Worm (Caenorhabditis elegans) whole organism, L4 larva: ENCODE data around the gene F22D3.4.

Experiments
- F10B5.3 ChIP-seq: sonication (generic microtip); optimal IDR thresholded peaks from 2 replicates; lab custom pipeline; 2016; ENCODE audit warnings: mild to moderate bottlenecking, missing genetic modification characterization, missing compliant biosample characterization
- F37D6.2 ChIP-seq: sonication (generic microtip); optimal IDR thresholded peaks from 2 replicates; lab custom pipeline; 2016; ENCODE audit warnings: mild to moderate bottlenecking, missing genetic modification characterization, missing compliant biosample characterization
- F49E8.2 ChIP-seq: sonication (generic microtip); optimal IDR thresholded peaks from 2 replicates; lab custom pipeline; 2016; ENCODE audit warnings: missing compliant biosample characterization, mild to moderate bottlenecking, missing genetic modification characterization, borderline replicate concordance
- T20F7.1 ChIP-seq: fragments of 200-800 bp; sonication (Bioruptor generic); optimal IDR thresholded peaks from 2 replicates; lab custom pipeline; 2018; ENCODE audit warnings: mild to moderate bottlenecking, missing genetic modification characterization, missing compliant biosample characterization
- Y105C5A.15 ChIP-seq: fragments of 200-800 bp; sonication (Bioruptor generic); IDR thresholded peaks from 2 replicates; pipeline ENCODE4 v1.3.6; 2022; ENCODE audit warnings: missing genetic modification characterization, missing compliant biosample characterization
- Y75B8A.6 ChIP-seq: fragments of 200-800 bp; sonication (Bioruptor generic); IDR thresholded peaks from 2 replicates; pipeline ENCODE4 v1.3.6; 2022; ENCODE audit warnings: missing genetic modification reagents, missing genetic modification characterization, missing compliant biosample characterization
- aha-1 ChIP-seq: fragments of 150-350 bp; peaks from one replicate; lab custom pipeline; 2014; ENCODE audit warnings: missing biosample characterization, missing genetic modification characterization
- aly-2 ChIP-seq: sonication (generic microtip); optimal IDR thresholded peaks from 2 replicates; lab custom pipeline; 2018; ENCODE audit warnings: missing biosample characterization, missing genetic modification characterization
- ama-1 ChIP-seq: fragments of 150-350 bp; optimal IDR thresholded peaks from 2 replicates; lab custom pipeline; 2014; ENCODE audit warnings: inconsistent platforms, mixed read lengths
- ceh-32 ChIP-seq: sonication (generic microtip); optimal IDR thresholded peaks from 2 replicates; lab custom pipeline; 2016; ENCODE audit warnings: mild to moderate bottlenecking, missing genetic modification characterization, missing compliant biosample characterization; ENCODE audit not compliant: poor library complexity
- daf-16 ChIP-seq, 3 experiments: sonication (generic microtip); optimal IDR thresholded peaks; 2 replicates each; lab custom pipeline; 2016 to 2017; ENCODE audit warnings: missing genetic modification characterization in 3 of 3, missing genetic modification reagents in 3 of 3, mild to moderate bottlenecking in 2 of 3, missing compliant biosample characterization in 2 of 3, missing biosample characterization in 1 of 3, moderate library complexity in 1 of 3
- daf-8 ChIP-seq: fragments of 200-800 bp; sonication (Bioruptor generic); IDR thresholded peaks from 2 replicates; pipeline ENCODE4 v1.3.6; 2022; ENCODE audit warnings: missing genetic modification characterization, missing compliant biosample characterization
- dmd-6 ChIP-seq: fragments of 200-800 bp; sonication (Bioruptor generic); IDR thresholded peaks from 2 replicates; pipeline ENCODE4 v1.3.6; 2022; ENCODE audit warnings: missing genetic modification reagents, missing genetic modification characterization, missing compliant biosample characterization
- dmd-9 ChIP-seq: fragments of 200-800 bp; sonication (Bioruptor generic); IDR thresholded peaks from 2 replicates; pipeline ENCODE4 v1.3.6; 2022; ENCODE audit warnings: missing genetic modification reagents, missing genetic modification characterization, missing compliant biosample characterization
- dve-1 ChIP-seq: sonication (generic microtip); optimal IDR thresholded peaks from 2 replicates; lab custom pipeline; 2017; ENCODE audit warnings: antibody characterized with exemption, mild to moderate bottlenecking, missing genetic modification characterization, missing compliant biosample characterization; ENCODE audit not compliant: insufficient read depth
- egl-43 ChIP-seq: fragments of 200-800 bp; sonication (Bioruptor generic); IDR thresholded peaks from 2 replicates; pipeline ENCODE4 v1.3.6; 2022; ENCODE audit warnings: missing genetic modification reagents, missing genetic modification characterization, missing compliant biosample characterization
- fkh-10 ChIP-seq: fragments of 150-350 bp; optimal IDR thresholded peaks from 2 replicates; lab custom pipeline; 2014; ENCODE audit warnings: missing biosample characterization, missing genetic modification reagents, missing genetic modification characterization
- hif-1 ChIP-seq, 2 experiments: sonication (generic microtip); optimal IDR thresholded peaks; 2 replicates each; lab custom pipeline; 2016 to 2017; ENCODE audit warnings: missing compliant biosample characterization in 2 of 2, missing genetic modification characterization in 2 of 2, missing genetic modification reagents in 2 of 2, missing genotype in 2 of 2, mild to moderate bottlenecking in 1 of 2
- hlh-11 ChIP-seq: fragments of 200-800 bp; sonication (Bioruptor generic); optimal IDR thresholded peaks from 2 replicates; lab custom pipeline; 2018; ENCODE audit warnings: mild to moderate bottlenecking, missing genetic modification characterization, missing compliant biosample characterization
- hmg-1.1 ChIP-seq: fragments of 200-800 bp; sonication (Bioruptor generic); IDR thresholded peaks from 2 replicates; pipeline ENCODE4 v1.3.6; 2022; ENCODE audit warnings: missing genetic modification reagents, missing genetic modification characterization, missing compliant biosample characterization
- jun-1 ChIP-seq: fragments of 150-350 bp; optimal IDR thresholded peaks from 2 replicates; lab custom pipeline; 2014; ENCODE audit warnings: missing biosample characterization, missing genetic modification reagents, missing genetic modification characterization
- lin-15B ChIP-seq: fragments of 150-350 bp; sonication (generic microtip); optimal IDR thresholded peaks from 3 replicates; lab custom pipeline; 2014; ENCODE audit warnings: missing biosample characterization, missing genetic modification characterization
- lin-29 ChIP-seq: fragments of 200-800 bp; sonication (Bioruptor generic); IDR thresholded peaks from 2 replicates; pipeline ENCODE4 v1.3.6; 2022; ENCODE audit warnings: missing genetic modification reagents, missing genetic modification characterization, missing compliant biosample characterization
- lsy-2 ChIP-seq, 2 experiments: fragments of 150-350 bp in 1 of 2; sonication (generic microtip) in 1 of 2; optimal IDR thresholded peaks; 2 replicates each; lab custom pipeline; 2014 to 2017; ENCODE audit warnings: missing biosample characterization in 2 of 2, missing genetic modification characterization in 2 of 2
- mdl-1 ChIP-seq, 2 experiments: fragments of 150-350 bp in 1 of 2; sonication (generic microtip) in 1 of 2; optimal IDR thresholded peaks; 2 replicates each; lab custom pipeline; 2014 to 2017; ENCODE audit warnings: missing biosample characterization in 2 of 2, missing genetic modification characterization in 2 of 2
- mdt-29 ChIP-seq: fragments of 200-800 bp; sonication (Bioruptor generic); IDR thresholded peaks from 2 replicates; pipeline ENCODE4 v1.3.6; 2022; ENCODE audit warnings: missing genetic modification reagents, missing genetic modification characterization, missing compliant biosample characterization
- mes-2 ChIP-seq: sonication (generic microtip); optimal IDR thresholded peaks from 2 replicates; lab custom pipeline; 2016; ENCODE audit warnings: missing genotype, mild to moderate bottlenecking, missing genetic modification characterization, missing compliant biosample characterization; ENCODE audit not compliant: poor library complexity, severe bottlenecking
- mxl-3 ChIP-seq: fragments of 200-800 bp; sonication (Bioruptor generic); optimal IDR thresholded peaks from 2 replicates; lab custom pipeline; 2018; ENCODE audit warnings: mild to moderate bottlenecking, missing genetic modification characterization, missing compliant biosample characterization
- nhr-11 ChIP-seq: fragments of 150-350 bp; optimal IDR thresholded peaks from 2 replicates; lab custom pipeline; 2014; ENCODE audit warnings: missing biosample characterization, missing genetic modification characterization
- nhr-25 ChIP-seq: sonication (generic microtip); optimal IDR thresholded peaks from 2 replicates; lab custom pipeline; 2017; ENCODE audit warnings: missing genetic modification characterization, mild to moderate bottlenecking, missing compliant biosample characterization, antibody characterized with exemption, moderate library complexity, borderline replicate concordance; ENCODE audit not compliant: insufficient read depth
- nhr-28 ChIP-seq: fragments of 150-350 bp; optimal IDR thresholded peaks from 2 replicates; lab custom pipeline; 2014; ENCODE audit warnings: missing biosample characterization, missing genetic modification characterization
- nhr-41 ChIP-seq: fragments of 200-800 bp; sonication (Bioruptor generic); IDR thresholded peaks from 2 replicates; pipeline ENCODE4 v1.3.6; 2022; ENCODE audit warnings: missing genetic modification reagents, missing genetic modification characterization, missing compliant biosample characterization
- nhr-42 ChIP-seq: fragments of 200-800 bp; sonication (Bioruptor generic); IDR thresholded peaks from 2 replicates; pipeline ENCODE4 v1.3.6; 2022; ENCODE audit warnings: missing genetic modification characterization, missing compliant biosample characterization
- php-3 ChIP-seq: fragments of 200-800 bp; sonication (Bioruptor generic); IDR thresholded peaks from 2 replicates; pipeline ENCODE4 v1.3.6; 2022; ENCODE audit warnings: missing genetic modification reagents, missing genetic modification characterization, missing compliant biosample characterization
- pqm-1 ChIP-seq: sonication (generic microtip); optimal IDR thresholded peaks from 2 replicates; lab custom pipeline; 2017; ENCODE audit warnings: missing biosample characterization, missing genetic modification characterization
- rbr-2 ChIP-seq: sonication (generic microtip); optimal IDR thresholded peaks from 2 replicates; lab custom pipeline; 2016; ENCODE audit warnings: missing genotype, missing genetic modification characterization, missing compliant biosample characterization
- saeg-2 ChIP-seq: fragments of 200-800 bp; sonication (Bioruptor generic); IDR thresholded peaks from 2 replicates; pipeline ENCODE4 v1.3.6; 2022; ENCODE audit warnings: missing genetic modification reagents, missing genetic modification characterization, missing compliant biosample characterization
- sdz-12 ChIP-seq: fragments of 200-800 bp; sonication (Bioruptor generic); optimal IDR thresholded peaks from 2 replicates; lab custom pipeline; 2018; ENCODE audit warnings: mild to moderate bottlenecking, missing genetic modification characterization, missing compliant biosample characterization
- skn-1 ChIP-seq: fragments of 150-350 bp; optimal IDR thresholded peaks from 2 replicates; lab custom pipeline; 2014; ENCODE audit warnings: missing biosample characterization, missing genetic modification characterization
- spr-3 ChIP-seq: fragments of 200-800 bp; sonication (Bioruptor generic); optimal IDR thresholded peaks from 2 replicates; lab custom pipeline; 2018; ENCODE audit warnings: mild to moderate bottlenecking, missing genetic modification characterization, missing compliant biosample characterization
- tra-1 ChIP-seq: fragments of 200-800 bp; sonication (Bioruptor generic); IDR thresholded peaks from 2 replicates; pipeline ENCODE4 v1.3.6; 2022; ENCODE audit warnings: missing genetic modification reagents, missing genetic modification characterization, missing compliant biosample characterization
- vab-7 ChIP-seq: fragments of 200-800 bp; sonication (Bioruptor generic); IDR thresholded peaks from 2 replicates; pipeline ENCODE4 v1.3.6; 2022; ENCODE audit warnings: missing genetic modification reagents, missing genetic modification characterization, missing compliant biosample characterization
- zip-11 ChIP-seq: fragments of 200-800 bp; sonication (Bioruptor generic); IDR thresholded peaks from 2 replicates; pipeline ENCODE4 v1.3.6; 2022; ENCODE audit warnings: missing genetic modification characterization, missing compliant biosample characterization

The F22D3.4 gene

ce11 chrII:6972185-6972737 is 44.9 kb upstream of the F22D3.4 start, which contains the start of gene art-1:
TSS of gene art-1 (minus strand) at chrII:6972235.
- TF ChIP-seq jun-1 (tag; lab: Kevin White, UChicago) (no peak), ama-1 (lab: Kevin White, UChicago) (peak; percentile 28), skn-1 (tag; lab: Kevin White, UChicago) (no peak), lin-29 (no peak), nhr-28 (no peak), spr-3 (GFP tag; lab: Kevin White, UChicago) (no peak), aha-1 (tag; lab: Kevin White, UChicago) (peak; percentile 49), nhr-41 (GFP tag; lab: Robert Waterston, UW) (no peak), nhr-25 (tag; lab: Kevin White, UChicago) (no peak), php-3 (0 out of 2 replicates have a peak, but pooled peaks have one; percentile 45), sdz-12 (GFP tag; lab: Kevin White, UChicago) (no peak), F10B5.3 (tag; lab: Kevin White, UChicago) (no peak), hif-1 (tag; optimal IDR thresholded peaks at IDR 0.05; lab: Kevin White, UChicago) (no peak), T20F7.1 (peak; percentile 74), lsy-2 (tag; optimal IDR thresholded peaks at IDR 0.05; lab: Kevin White, UChicago) (peak in 1 of 2 experiments; percentile 32), hmg-1.1 (GFP tag; lab: Robert Waterston, UW) (0 out of 2 replicates have a peak, but pooled peaks have one; percentile 7), daf-16 (GFP tag; optimal IDR thresholded peaks at IDR 0.05; lab: Kevin White, UChicago) (no peak), daf-16 (tag; optimal IDR thresholded peaks at IDR 0.05; lab: Kevin White, UChicago) (peak; percentile 45), F37D6.2 (tag; lab: Kevin White, UChicago) (no peak), Y75B8A.6 (GFP tag; lab: Robert Waterston, UW) (no peak), Y105C5A.15 (GFP tag; lab: Robert Waterston, UW) (no peak), aly-2 (tag; lab: Kevin White, UChicago) (no peak), dve-1 (tag; lab: Kevin White, UChicago) (peak; percentile 52), mdt-29 (no peak)
- TF ChIP-seq, all 104 proteins: peak for 8

ce11 chrII:6970515-6970914 is 43.1 kb upstream of the F22D3.4 start, which contains the start of gene C15F1.5:
TSS of gene C15F1.5 (minus strand) at chrII:6970615.
- TF ChIP-seq T20F7.1 (peak; percentile 13), mes-2 (tag; lab: Kevin White, UChicago) (no peak)
- TF ChIP-seq, all 104 proteins: peak for 1

DNA sequence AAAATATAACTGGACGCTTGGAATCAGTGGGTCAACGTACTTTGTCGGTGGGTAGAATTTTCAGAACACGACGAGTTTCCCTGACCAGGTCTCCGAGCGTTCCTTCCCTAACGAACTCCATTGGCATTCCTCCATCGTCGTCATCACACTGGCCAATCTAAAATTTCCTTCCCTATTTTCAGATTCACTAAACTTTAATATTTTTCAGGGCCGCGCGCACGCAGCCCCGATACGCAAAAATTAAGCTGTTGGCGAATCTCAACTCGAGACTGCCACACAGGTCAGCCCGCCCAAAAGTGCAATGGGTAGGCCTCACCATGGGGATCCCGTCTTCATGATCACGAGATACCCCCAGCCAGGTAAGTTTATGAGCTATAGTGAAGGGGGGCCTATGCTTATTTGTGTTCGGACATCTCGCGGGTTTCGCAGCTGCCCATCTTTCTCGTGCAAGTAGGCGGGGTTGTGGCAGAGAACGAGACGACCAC is 40.8 kb upstream of the F22D3.4 start:
- TF ChIP-seq rbr-2 (peak; percentile 80), mxl-3 (GFP tag; lab: Kevin White, UChicago) (peak; percentile 42), pqm-1 (tag; lab: Kevin White, UChicago) (no peak), php-3 (peak; percentile 63; the same call in 1 of the 2 replicates), F49E8.2 (tag; lab: Kevin White, UChicago) (peak; percentile 82), nhr-11 (tag; lab: Kevin White, UChicago) (no peak), tra-1 (peak; percentile 55; the same call in 1 of the 2 replicates), mdl-1 (tag; optimal IDR thresholded peaks at IDR 0.05; lab: Kevin White, UChicago) (peak; percentile 42 to 72), dmd-9 (GFP tag; lab: Robert Waterston, UW) (no peak), spr-3 (GFP tag; lab: Kevin White, UChicago) (peak; percentile 63), vab-7 (GFP tag; lab: Robert Waterston, UW) (peak; percentile 60; the same call in 1 of the 2 replicates), daf-8 (GFP tag; lab: Robert Waterston, UW) (no peak), nhr-42 (GFP tag; lab: Robert Waterston, UW) (peak; percentile 87), ceh-32 (tag; lab: Kevin White, UChicago) (no peak), jun-1 (tag; lab: Kevin White, UChicago) (no peak), fkh-10 (GFP tag; lab: Kevin White, UChicago) (no peak), sdz-12 (GFP tag; lab: Kevin White, UChicago) (no peak), lsy-2 (tag; optimal IDR thresholded peaks at IDR 0.05; lab: Kevin White, UChicago) (peak in 1 of 2 experiments; percentile 69), lin-29 (no peak), nhr-28 (no peak), dmd-6 (peak; percentile 42), saeg-2 (GFP tag; lab: Robert Waterston, UW) (0 out of 2 replicates have a peak, but pooled peaks have one; percentile 56), lin-15B (tag; lab: Kevin White, UChicago) (no peak), T20F7.1 (peak; percentile 78), F37D6.2 (tag; lab: Kevin White, UChicago) (peak; percentile 34), nhr-41 (GFP tag; lab: Robert Waterston, UW) (0 out of 2 replicates have a peak, but pooled peaks have one; percentile 50), hlh-11 (peak; percentile 82), zip-11 (GFP tag; lab: Robert Waterston, UW) (no peak), egl-43 (GFP tag; lab: Robert Waterston, UW) (peak; percentile 88)
